Fruit fly (Drosophila melanogaster) whole organism, adult: ENCODE results near the gene CG4053.

Source experiments
- CG11617 ChIP-seq: fragments of 200-800 bp; sonication (Bioruptor generic); optimal IDR thresholded peaks from 2 replicates; lab custom pipeline; 2017; ENCODE audit warnings: mild to moderate bottlenecking, missing biosample characterization, missing genetic modification reagents, missing genetic modification characterization
- CG14711 ChIP-seq: fragments of 200-800 bp; sonication (Bioruptor generic); optimal IDR thresholded peaks from 2 replicates; lab custom pipeline; 2018; ENCODE audit warnings: missing biosample characterization, mild to moderate bottlenecking, missing genetic modification characterization, moderate library complexity
- CG33017 ChIP-seq: fragments of 200-800 bp; sonication (Bioruptor generic); optimal IDR thresholded peaks from 2 replicates; lab custom pipeline; 2018; ENCODE audit warnings: missing biosample characterization, mild to moderate bottlenecking, missing genetic modification characterization, moderate library complexity
- CG7101 ChIP-seq: fragments of 200-800 bp; sonication (Bioruptor generic); optimal IDR thresholded peaks from 2 replicates; lab custom pipeline; 2018; ENCODE audit warnings: missing biosample characterization, mild to moderate bottlenecking, missing genetic modification characterization, moderate library complexity
- Clk ChIP-seq: fragments of 200-800 bp; sonication (Bioruptor generic); optimal IDR thresholded peaks from 2 replicates; lab custom pipeline; 2017; ENCODE audit warnings: missing biosample characterization, missing genetic modification characterization
- Crg-1 ChIP-seq: fragments of 200-800 bp; sonication (Bioruptor generic); optimal IDR thresholded peaks from 2 replicates; lab custom pipeline; 2016; ENCODE audit warnings: missing biosample characterization, missing genetic modification characterization
- Hr96 ChIP-seq: fragments of 200-800 bp; sonication (Bioruptor generic); optimal IDR thresholded peaks from 2 replicates; lab custom pipeline; 2016; ENCODE audit warnings: missing biosample characterization, missing genetic modification characterization
- Mnt ChIP-seq: fragments of 200-800 bp; sonication (Bioruptor generic); optimal IDR thresholded peaks from 2 replicates; lab custom pipeline; 2016; ENCODE audit warnings: missing biosample characterization, mild to moderate bottlenecking, missing genetic modification characterization
- bab1 ChIP-seq: fragments of 200-800 bp; sonication (Bioruptor generic); optimal IDR thresholded peaks from 3 replicates; lab custom pipeline; 2019; ENCODE audit warnings: missing biosample characterization, mild to moderate bottlenecking, missing genetic modification characterization, moderate library complexity
- kay ChIP-seq: fragments of 200-800 bp; sonication (Bioruptor generic); peaks from one replicate; lab custom pipeline; 2016; ENCODE audit warnings: missing biosample characterization, missing genetic modification characterization, borderline replicate concordance
- pad ChIP-seq: fragments of 200-800 bp; sonication (Bioruptor generic); optimal IDR thresholded peaks from 3 replicates; lab custom pipeline; 2017; ENCODE audit warnings: missing biosample characterization, missing genetic modification characterization, mild to moderate bottlenecking, moderate library complexity, missing genetic modification reagents
- toe ChIP-seq: fragments of 200-800 bp; sonication (Bioruptor generic); optimal IDR thresholded peaks from 2 replicates; lab custom pipeline; 2016; ENCODE audit warnings: missing biosample characterization, missing genetic modification characterization

DNA sequence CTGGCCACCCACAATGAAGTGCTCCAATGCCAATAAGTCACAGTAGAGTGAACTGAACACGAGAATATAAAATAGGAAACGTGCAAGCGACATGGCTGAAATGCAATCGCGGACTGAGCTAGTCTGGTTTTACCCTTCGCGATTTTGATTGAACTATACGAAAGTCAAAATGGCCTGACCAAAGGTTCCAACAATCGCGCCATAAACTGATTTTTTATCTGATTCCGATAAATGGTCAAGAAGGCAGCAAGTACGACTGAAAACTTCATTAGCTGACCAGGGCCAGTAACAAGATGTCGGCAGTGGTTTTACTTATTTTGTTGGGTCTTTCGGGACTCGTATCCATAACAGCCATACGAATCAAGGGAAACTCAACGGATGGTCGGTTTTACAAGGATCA is 5.2 kb downstream of the CG4053 start, which contains the start of the genes CG17477 and CG31269:
- TF ChIP-seq CG33017: no peak
- no peak for TF ChIP-seq pad
- no peak for TF ChIP-seq Clk (GFP tag; lab: Kevin White, UChicago)
- no peak for TF ChIP-seq Crg-1
- TF ChIP-seq Mnt (GFP tag; lab: Kevin White, UChicago): no peak
- TF ChIP-seq Hr96 (GFP tag; lab: Kevin White, UChicago): no peak
- TF ChIP-seq CG14711: no peak
- no peak for TF ChIP-seq bab1 (GFP tag; lab: Kevin White, UChicago)
- no peak for TF ChIP-seq toe (GFP tag; lab: Kevin White, UChicago)
- TF ChIP-seq CG7101 (tag; lab: Kevin White, UChicago): no peak
- no peak for TF ChIP-seq kay (GFP tag; lab: Kevin White, UChicago)
- no peak for TF ChIP-seq CG11617
